Worm (Caenorhabditis elegans) whole organism, L4/young adult: ENCODE results near the gene srj-27.

Experiments used
- W03F9.2 ChIP-seq: fragments of 150-350 bp; optimal IDR thresholded peaks from 2 replicates; lab custom pipeline; 2014; ENCODE audit warnings: missing biosample characterization, missing genetic modification characterization
- dao-5 ChIP-seq: sonication (generic microtip); optimal IDR thresholded peaks from 2 replicates; lab custom pipeline; 2016; ENCODE audit warnings: missing genotype, missing genetic modification characterization, moderate library complexity, missing compliant biosample characterization
- him-1 ChIP-seq: sonication (generic microtip); optimal IDR thresholded peaks from 2 replicates; lab custom pipeline; 2016; ENCODE audit warnings: missing genotype, missing genetic modification reagents, missing genetic modification characterization, missing compliant biosample characterization

ce11 chrV:15109260-15109659, 18.1 kb downstream of the srj-27 start, which contains the start of gene Y75B12A.2:
- TF ChIP-seq him-1 (tag; lab: Kevin White, UChicago): no peak
- no peak for TF ChIP-seq W03F9.2 (tag; lab: Kevin White, UChicago)
- no peak for TF ChIP-seq dao-5 (tag; lab: Kevin White, UChicago)
